Worm (Caenorhabditis elegans) whole organism, L3 larva: ENCODE measurements around the gene twk-28.
A peak's percentile ranks its signal among the peaks of the same experiment; 100 is the strongest.

Source experiments
- ceh-82 ChIP-seq: fragments of 150-350 bp; optimal IDR thresholded peaks from 2 replicates; lab custom pipeline; 2014; ENCODE audit warnings: missing biosample characterization, missing genetic modification characterization
- fkh-10 ChIP-seq: sonication (generic microtip); optimal IDR thresholded peaks from 2 replicates; lab custom pipeline; 2017; ENCODE audit warnings: missing biosample characterization, missing genetic modification reagents, missing genetic modification characterization
- fkh-2 ChIP-seq: fragments of 150-350 bp; optimal IDR thresholded peaks from 2 replicates; lab custom pipeline; 2014; ENCODE audit warnings: missing biosample characterization, missing genetic modification reagents, missing genetic modification characterization
- lin-39 ChIP-seq: fragments of 150-350 bp; optimal IDR thresholded peaks from 2 replicates; lab custom pipeline; 2018; ENCODE audit warnings: missing biosample characterization, missing genetic modification reagents, missing genetic modification characterization
- lsy-12 ChIP-seq: sonication (generic microtip); optimal IDR thresholded peaks from 2 replicates; lab custom pipeline; 2016; ENCODE audit warnings: mild to moderate bottlenecking, missing genetic modification characterization, missing compliant biosample characterization

ce11 chrX:4254782-4255181 is 24.4 kb downstream of the twk-28 start, which contains the start of gene taf-11.1:
- TF ChIP-seq fkh-2 (tag; lab: Kevin White, UChicago), result no peak
- TF ChIP-seq lsy-12 (tag; lab: Kevin White, UChicago), result no peak
- TF ChIP-seq ceh-82 (tag; lab: Kevin White, UChicago), result no peak
- TF ChIP-seq lin-39 (tag; lab: Kevin White, UChicago), result peak; percentile 18
- no peak for TF ChIP-seq fkh-10 (GFP tag; lab: Kevin White, UChicago)
